Worm (Caenorhabditis elegans): ENCODE results near the gene tmem-231.

Gene tmem-231

ce11 chrIV:8463716-8464115 lies 37.1 kb downstream of the tmem-231 start, which contains the start of gene str-176:
Gene str-176 (minus strand): TSS chrIV:8463816.
- TF ChIP-seq mec-3 (tag; optimal IDR thresholded peaks at IDR 0.05; ENCODE audit: borderline replicate concordance) (no peak), unc-55 (GFP tag; optimal IDR thresholded peaks at IDR 0.05) (no peak), zip-5 (tag; optimal IDR thresholded peaks at IDR 0.05) (no peak), ceh-24 (tag; optimal IDR thresholded peaks at IDR 0.05) (no peak), T23F11.4 (GFP tag; optimal IDR thresholded peaks at IDR 0.05) (no peak), ceh-19 (GFP tag; optimal IDR thresholded peaks at IDR 0.05) (no peak), ceh-18 (tag; optimal IDR thresholded peaks at IDR 0.05) (no peak), odd-2 (tag; optimal IDR thresholded peaks at IDR 0.05) (no peak), unc-3 (GFP tag; conservative IDR thresholded peaks at IDR 0.05) (no peak), unc-3 (tag; optimal IDR thresholded peaks at IDR 0.05) (no peak), K02D7.2 (tag; optimal IDR thresholded peaks at IDR 0.05) (no peak), eyg-1 (tag; optimal IDR thresholded peaks at IDR 0.05) (no peak), rnt-1 (tag; optimal IDR thresholded peaks at IDR 0.05) (no peak), gmeb-2 (tag; optimal IDR thresholded peaks at IDR 0.05) (no peak), pat-9 (tag; optimal IDR thresholded peaks at IDR 0.05) (no peak), ceh-30 (tag; optimal IDR thresholded peaks at IDR 0.05) (no peak), ama-1 (optimal IDR thresholded peaks at IDR 0.05) (no peak)

DNA sequence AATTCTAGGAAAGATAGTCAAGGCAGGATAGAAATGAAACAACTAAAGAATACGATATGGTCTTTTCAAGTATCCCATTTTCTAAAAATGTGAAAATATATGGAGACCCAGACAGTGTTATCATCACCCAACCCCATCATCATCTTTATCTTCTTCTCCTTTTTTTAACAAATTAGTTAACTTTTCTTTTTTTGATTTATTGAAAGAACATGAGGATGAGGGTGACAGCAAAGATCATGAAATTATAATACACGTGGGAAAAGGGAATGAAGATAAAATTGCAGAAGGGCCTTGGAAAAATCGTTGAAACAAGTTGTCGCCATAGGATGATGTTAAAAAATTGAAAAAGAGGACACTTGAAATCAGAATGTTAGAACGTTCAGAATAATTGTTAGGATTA lies 37.6 kb downstream of the tmem-231 start:
- TF ChIP-seq che-1 (tag; optimal IDR thresholded peaks at IDR 0.05) (no peak), dve-1 (tag; optimal IDR thresholded peaks at IDR 0.05) (no peak), ceh-30 (tag; optimal IDR thresholded peaks at IDR 0.05) (no peak), nhr-11 (tag; optimal IDR thresholded peaks at IDR 0.05) (no peak), madf-2 (tag; optimal IDR thresholded peaks at IDR 0.05) (no peak), nfya-1 (tag; optimal IDR thresholded peaks at IDR 0.05) (no peak), F13H6.1 (tag; optimal IDR thresholded peaks at IDR 0.05) (no peak), zip-5 (tag; optimal IDR thresholded peaks at IDR 0.05) (no peak), lin-11 (tag; optimal IDR thresholded peaks at IDR 0.05) (no peak), sox-4 (tag; optimal IDR thresholded peaks at IDR 0.05) (no peak), K09A11.1 (tag; optimal IDR thresholded peaks at IDR 0.05; ENCODE audit: insufficient read depth) (no peak), ceh-9 (tag; optimal IDR thresholded peaks at IDR 0.05) (no peak)

ce11 chrIV:8472493-8472892 lies 45.9 kb downstream of the tmem-231 start, which contains the start of gene oat-1:
Gene oat-1 (minus strand): TSS chrIV:8472593.
- no peak for TF ChIP-seq che-1 (tag; optimal IDR thresholded peaks at IDR 0.05)
- no peak for TF ChIP-seq elt-2 (tag; optimal IDR thresholded peaks at IDR 0.05)
- no peak for TF ChIP-seq ceh-14 (tag; optimal IDR thresholded peaks at IDR 0.05)
- TF ChIP-seq K09A11.1 (tag; optimal IDR thresholded peaks at IDR 0.05; ENCODE audit: insufficient read depth): no peak
- no peak for TF ChIP-seq zip-5 (tag; optimal IDR thresholded peaks at IDR 0.05)
- TF ChIP-seq unc-3 (GFP tag; conservative IDR thresholded peaks at IDR 0.05): no peak
- no peak for TF ChIP-seq unc-3 (tag; optimal IDR thresholded peaks at IDR 0.05)
- TF ChIP-seq hlh-8 (tag; optimal IDR thresholded peaks at IDR 0.05): no peak
- no peak for TF ChIP-seq hlh-6 (tag; optimal IDR thresholded peaks at IDR 0.05)
- TF ChIP-seq unc-42 (tag; optimal IDR thresholded peaks at IDR 0.05): no peak
- TF ChIP-seq fkh-10 (GFP tag; optimal IDR thresholded peaks at IDR 0.05): no peak
- TF ChIP-seq sdc-2 (tag; optimal IDR thresholded peaks at IDR 0.05): no peak
- TF ChIP-seq ceh-45 (GFP tag; IDR thresholded peaks at IDR 0.05): no peak

ce11 chrIV:8473756-8474155 lies 47.2 kb downstream of the tmem-231 start, which contains the start of gene C28C12.11:
Gene C28C12.11 (plus strand): TSS chrIV:8474056.
- TF ChIP-seq lin-11 (tag; optimal IDR thresholded peaks at IDR 0.05) (no peak), unc-42 (tag; optimal IDR thresholded peaks at IDR 0.05) (no peak), nfya-1 (tag; optimal IDR thresholded peaks at IDR 0.05) (no peak), ceh-34 (tag; optimal IDR thresholded peaks at IDR 0.05) (no peak), ceh-14 (tag; optimal IDR thresholded peaks at IDR 0.05) (no peak), dmd-4 (tag; optimal IDR thresholded peaks at IDR 0.05; ENCODE audit: borderline replicate concordance) (no peak), fkh-10 (GFP tag; optimal IDR thresholded peaks at IDR 0.05) (no peak), ceh-24 (tag; optimal IDR thresholded peaks at IDR 0.05) (no peak), hlh-8 (tag; optimal IDR thresholded peaks at IDR 0.05) (no peak), pros-1 (tag; optimal IDR thresholded peaks at IDR 0.05) (no peak), K02D7.2 (tag; optimal IDR thresholded peaks at IDR 0.05) (no peak), ceh-9 (tag; optimal IDR thresholded peaks at IDR 0.05) (no peak)

Data from whole organism, late embryonic.